Fruit fly (Drosophila melanogaster): Measurements from ENCODE around the gene CG32037.
A peak's percentile ranks its signal among the peaks of the same experiment; 100 is the strongest.

CG32037 gene

dm6 chr3L:9446731-9447238 lies 45.2 kb downstream of the CG32037 start, which contains the start of gene CG3529:
CG3529 (plus strand) TSS chr3L:9446864.
- TF ChIP-seq CG10267 (tag; optimal IDR thresholded peaks at IDR 0.05) (peak; percentile 43), CG11723 (GFP tag; optimal IDR thresholded peaks at IDR 0.05) (peak; percentile 13), CG31224 (GFP tag; IDR thresholded peaks at IDR 0.05) (no peak), hbn (GFP tag; IDR thresholded peaks at IDR 0.05; ENCODE audit: partially characterized antibody) (no peak), Dip2 (GFP tag; IDR thresholded peaks at IDR 0.05) (no peak), sima (GFP tag; optimal IDR thresholded peaks at IDR 0.05) (no peak), odd (GFP tag; optimal IDR thresholded peaks at IDR 0.05) (peak; percentile 18), CG11093 (GFP tag; IDR thresholded peaks at IDR 0.05) (no peak), BEAF-32 (GFP tag; optimal IDR thresholded peaks at IDR 0.05) (peak; percentile 47), CG2129 (GFP tag; IDR thresholded peaks at IDR 0.05; ENCODE audit: partially characterized antibody) (no peak), en (GFP tag; optimal IDR thresholded peaks at IDR 0.05) (no peak), CG10366 (GFP tag; IDR thresholded peaks at IDR 0.05) (no peak), abd-A (tag; optimal IDR thresholded peaks at IDR 0.05) (no peak), CG10654 (GFP tag; optimal IDR thresholded peaks at IDR 0.05) (no peak), Ets65A (GFP tag) (peak; percentile 62), MESR4 (GFP tag; optimal IDR thresholded peaks at IDR 0.05) (peak; percentile 75), pita (GFP tag; optimal IDR thresholded peaks at IDR 0.05) (no peak), gem (tag; optimal IDR thresholded peaks at IDR 0.05) (peak; percentile 36), NC2α (GFP tag; optimal IDR thresholded peaks at IDR 0.05) (no peak), CG32532 (GFP tag; IDR thresholded peaks at IDR 0.05) (peak; percentile 47), YL-1 (GFP tag; optimal IDR thresholded peaks at IDR 0.05) (peak; percentile 66), Pdp1 (GFP tag; optimal IDR thresholded peaks at IDR 0.05) (peak in 1 of 2 experiments; percentile 16), Myb (GFP tag; optimal IDR thresholded peaks at IDR 0.05) (peak; percentile 47), Ravus (GFP tag; IDR thresholded peaks at IDR 0.05) (no peak), MTF-1 (GFP tag; optimal IDR thresholded peaks at IDR 0.05; ENCODE audit: borderline replicate concordance) (peak; percentile 36), dm (GFP tag; optimal IDR thresholded peaks at IDR 0.05) (no peak), CG2199 (GFP tag; IDR thresholded peaks at IDR 0.05) (no peak), Opbp (GFP tag; IDR thresholded peaks at IDR 0.05; ENCODE audit: partially characterized antibody) (no peak), nerfin-2 (GFP tag; IDR thresholded peaks at IDR 0.05; ENCODE audit: partially characterized antibody) (0 out of 2 replicates have a peak, but pooled peaks have one; percentile 26), CG8281 (tag; optimal IDR thresholded peaks at IDR 0.05) (no peak), sr (GFP tag; IDR thresholded peaks at IDR 0.05) (peak; percentile 62; the same call in 2 of the 3 replicates), HLHmδ (GFP tag; optimal IDR thresholded peaks at IDR 0.05) (no peak), Usf (GFP tag; optimal IDR thresholded peaks at IDR 0.05) (no peak), prd (optimal IDR thresholded peaks at IDR 0.05) (no peak), prd (GFP tag; IDR thresholded peaks at IDR 0.05) (no peak), Meics (GFP tag; optimal IDR thresholded peaks at IDR 0.05) (peak; percentile 59), Sry-δ (GFP tag; optimal IDR thresholded peaks at IDR 0.05) (peak; percentile 23), nmo (GFP tag; optimal IDR thresholded peaks at IDR 0.05) (peak; percentile 34), row (GFP tag; IDR thresholded peaks at IDR 0.05) (peak; percentile 75), tup (GFP tag; optimal IDR thresholded peaks at IDR 0.05) (no peak), CG33557 (GFP tag; optimal IDR thresholded peaks at IDR 0.05) (no peak), D19A (tag; optimal IDR thresholded peaks at IDR 0.05) (peak; percentile 44), ci (GFP tag; IDR thresholded peaks at IDR 0.05) (peak; percentile 54; the same call in 1 of the 3 replicates), CG30403 (GFP tag; optimal IDR thresholded peaks at IDR 0.05) (peak; percentile 29), maf-S (GFP tag; optimal IDR thresholded peaks at IDR 0.05) (peak; percentile 2), grn (GFP tag; optimal IDR thresholded peaks at IDR 0.05) (no peak), CG15696 (tag; optimal IDR thresholded peaks at IDR 0.05) (peak; percentile 20), CG4360 (GFP tag; IDR thresholded peaks at IDR 0.05) (no peak), so (GFP tag; IDR thresholded peaks at IDR 0.05) (0 out of 3 replicates have a peak, but pooled peaks have one; percentile 28), Dfd (GFP tag; optimal IDR thresholded peaks at IDR 0.05) (no peak), CG17186 (GFP tag; optimal IDR thresholded peaks at IDR 0.05) (peak; percentile 6)

Measured in whole organism, embryonic.